Worm (Caenorhabditis elegans) whole organism, L4 larva: Measurements from ENCODE around the gene F14D7.18.

ENCODE experiments used
- ZK546.5 ChIP-seq, 2 experiments: sonication (generic microtip); optimal IDR thresholded peaks; 2 replicates each; lab custom pipeline; 2017; ENCODE audit warnings: missing biosample characterization in 2 of 2, missing genetic modification characterization in 2 of 2
- daf-8 ChIP-seq: fragments of 200-800 bp; sonication (Bioruptor generic); IDR thresholded peaks from 2 replicates; pipeline ENCODE4 v1.3.6; 2022; ENCODE audit warnings: missing genetic modification characterization, missing compliant biosample characterization
- dpl-1 ChIP-seq: fragments of 150-350 bp; optimal IDR thresholded peaks from 2 replicates; lab custom pipeline; 2014; ENCODE audit warnings: missing biosample characterization, missing genetic modification reagents, missing genetic modification characterization
- nhr-28 ChIP-seq: fragments of 150-350 bp; optimal IDR thresholded peaks from 2 replicates; lab custom pipeline; 2014; ENCODE audit warnings: missing biosample characterization, missing genetic modification characterization
- nhr-48 ChIP-seq: sonication (generic microtip); optimal IDR thresholded peaks from 2 replicates; lab custom pipeline; 2016; ENCODE audit warnings: mild to moderate bottlenecking, missing genetic modification characterization, missing compliant biosample characterization
- saeg-2 ChIP-seq: fragments of 200-800 bp; sonication (Bioruptor generic); IDR thresholded peaks from 2 replicates; pipeline ENCODE4 v1.3.6; 2022; ENCODE audit warnings: missing genetic modification reagents, missing genetic modification characterization, missing compliant biosample characterization
- skn-1 ChIP-seq: fragments of 150-350 bp; optimal IDR thresholded peaks from 2 replicates; lab custom pipeline; 2014; ENCODE audit warnings: missing biosample characterization, missing genetic modification characterization
- snpc-4 ChIP-seq: fragments of 150-350 bp; optimal IDR thresholded peaks from 2 replicates; lab custom pipeline; 2014; ENCODE audit warnings: missing biosample characterization, missing genetic modification characterization
- unc-62 ChIP-seq, 3 experiments: fragments of 150-350 bp in 1 of 3; sonication (generic microtip); optimal IDR thresholded peaks in 2 of 3; peaks in 1 of 3; 1 replicate in 1 of 3; 2 replicates in 2 of 3; lab custom pipeline; 2014 to 2017; ENCODE audit warnings: missing biosample characterization in 3 of 3, missing genetic modification characterization in 3 of 3, missing genetic modification reagents in 3 of 3, missing genotype in 1 of 3

DNA sequence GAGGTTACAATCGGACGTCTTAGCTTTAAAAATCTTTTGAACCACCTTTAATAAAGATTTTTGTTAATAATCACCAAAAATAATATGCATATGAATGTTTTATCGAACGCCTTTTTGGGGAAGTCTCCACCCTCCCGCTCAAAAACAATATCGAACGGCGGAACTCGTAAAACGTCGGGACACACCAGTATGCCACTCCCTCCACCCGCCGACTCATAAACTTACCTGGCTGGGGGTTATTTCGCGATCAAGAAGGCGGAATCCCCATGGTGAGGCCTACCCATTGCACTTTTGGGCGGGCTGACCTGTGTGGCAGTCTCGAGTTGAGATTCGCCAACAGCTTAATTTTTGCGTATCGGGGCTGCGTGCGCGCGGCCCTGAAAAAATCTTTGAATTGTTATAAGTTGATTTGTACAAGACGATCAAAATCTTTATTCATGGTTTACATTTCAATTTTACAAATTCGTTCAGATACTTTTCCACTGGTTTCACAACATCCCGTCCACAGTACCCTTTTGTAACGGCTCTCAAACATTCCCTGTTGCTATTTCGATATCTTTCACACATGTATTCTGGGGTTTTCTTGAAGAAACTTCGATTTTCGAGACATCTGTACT lies 23.1 kb downstream of the F14D7.18 start:
- TF ChIP-seq saeg-2: no peak
- no peak for TF ChIP-seq skn-1 (tag; lab: Kevin White, UChicago)
- no peak for TF ChIP-seq snpc-4 (tag; lab: Kevin White, UChicago)
- TF ChIP-seq nhr-48 (tag; lab: Kevin White, UChicago): no peak
- TF ChIP-seq daf-8 (GFP tag; lab: Robert Waterston, UW): no peak
- TF ChIP-seq nhr-28: no peak
- no peak for TF ChIP-seq dpl-1 (GFP tag; lab: Kevin White, UChicago)
- no peak for TF ChIP-seq unc-62 (GFP tag; optimal IDR thresholded peaks at IDR 0.05 in 1 of 2; lab: Kevin White, UChicago)
- no peak for TF ChIP-seq unc-62 (tag; optimal IDR thresholded peaks at IDR 0.05; lab: Kevin White, UChicago)
- no peak for TF ChIP-seq ZK546.5 (tag; optimal IDR thresholded peaks at IDR 0.05; lab: Kevin White, UChicago)
